Worm (Caenorhabditis elegans): ENCODE measurements around the gene sre-28.

DNA sequence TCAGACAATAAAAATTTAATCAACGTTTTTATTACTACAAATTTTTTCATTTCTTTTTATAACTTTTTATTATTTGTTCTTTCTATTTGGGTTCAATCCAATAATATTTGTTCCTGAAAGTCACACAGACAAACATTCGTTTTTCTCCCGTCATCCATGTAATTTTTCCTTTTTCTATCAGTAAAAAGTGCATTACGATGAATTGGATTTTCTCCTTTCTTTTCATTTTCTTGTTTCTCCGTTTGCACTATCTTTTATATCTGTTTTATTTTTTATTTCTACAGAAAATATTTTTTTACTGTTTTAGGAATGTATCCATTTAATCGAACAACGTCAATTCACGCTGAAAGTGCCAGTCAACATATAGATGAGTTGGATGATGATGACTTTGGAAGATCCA, 44.9 kb upstream of the sre-28 start, which contains the start of gene egl-47:
- no peak for TF ChIP-seq blmp-1 (tag; optimal IDR thresholded peaks at IDR 0.05; ENCODE audit: insufficient read depth)
- no peak for TF ChIP-seq peb-1 (tag; optimal IDR thresholded peaks at IDR 0.05)
- TF ChIP-seq Y55F3AM.14 (GFP tag; optimal IDR thresholded peaks at IDR 0.05) = no peak
- no peak for TF ChIP-seq nhr-25 (tag; optimal IDR thresholded peaks at IDR 0.05)
- TF ChIP-seq gmeb-1 (tag; optimal IDR thresholded peaks at IDR 0.05) = no peak
- no peak for TF ChIP-seq nhr-237 (tag; optimal IDR thresholded peaks at IDR 0.05)
- no peak for TF ChIP-seq unc-55 (GFP tag; optimal IDR thresholded peaks at IDR 0.05)
- no peak for TF ChIP-seq nhr-12 (tag; optimal IDR thresholded peaks at IDR 0.05)
- no peak for TF ChIP-seq zag-1 (tag; optimal IDR thresholded peaks at IDR 0.05)
- no peak for TF ChIP-seq lin-39 (tag; optimal IDR thresholded peaks at IDR 0.05)
- TF ChIP-seq sma-9 (GFP tag; optimal IDR thresholded peaks at IDR 0.05) = no peak
- no peak for TF ChIP-seq sma-9 (tag; optimal IDR thresholded peaks at IDR 0.05)
- no peak for TF ChIP-seq ZK546.5 (tag; optimal IDR thresholded peaks at IDR 0.05)
- no peak for TF ChIP-seq egl-27 (tag; optimal IDR thresholded peaks at IDR 0.05)
- no peak for TF ChIP-seq R02D3.7 (tag; optimal IDR thresholded peaks at IDR 0.05)
